Fruit fly (Drosophila melanogaster) whole organism, embryonic: ENCODE data around the gene Plap.

Experiments used
- CG10267 ChIP-seq: fragments of 200-800 bp; sonication (Bioruptor generic); optimal IDR thresholded peaks from 2 replicates; lab custom pipeline; 2018; ENCODE audit warnings: missing biosample characterization, mild to moderate bottlenecking, missing genetic modification characterization, moderate library complexity
- CG11398 ChIP-seq: fragments of 200-800 bp; sonication (Bioruptor generic); optimal IDR thresholded peaks from 2 replicates; lab custom pipeline; 2016; ENCODE audit warnings: missing biosample characterization, missing genetic modification characterization
- CG12299 ChIP-seq: fragments of 200-800 bp; sonication (Bioruptor generic); optimal IDR thresholded peaks from 2 replicates; lab custom pipeline; 2018; ENCODE audit warnings: missing biosample characterization, mild to moderate bottlenecking, missing genetic modification characterization
- CG12942 ChIP-seq: fragments of 200-800 bp; sonication (Bioruptor generic); optimal IDR thresholded peaks from 3 replicates; lab custom pipeline; 2016; ENCODE audit warnings: missing biosample characterization, missing genetic modification characterization
- CG13894 ChIP-seq: fragments of 200-800 bp; sonication (Bioruptor generic); optimal IDR thresholded peaks from 3 replicates; lab custom pipeline; 2018; ENCODE audit warnings: missing biosample characterization, mild to moderate bottlenecking, missing genetic modification characterization, moderate library complexity
- CG15601 ChIP-seq: fragments of 200-800 bp; sonication (Bioruptor generic); optimal IDR thresholded peaks from 3 replicates; lab custom pipeline; 2019; ENCODE audit warnings: missing biosample characterization, mild to moderate bottlenecking, missing genetic modification characterization, moderate library complexity
- CG16815 ChIP-seq: fragments of 200-800 bp; sonication (Bioruptor generic); optimal IDR thresholded peaks from 3 replicates; lab custom pipeline; 2017; ENCODE audit warnings: missing biosample characterization, mild to moderate bottlenecking, missing genetic modification characterization
- CG17802 ChIP-seq: fragments of 200-800 bp; sonication (Bioruptor generic); optimal IDR thresholded peaks from 2 replicates; lab custom pipeline; 2018; ENCODE audit warnings: missing biosample characterization, mild to moderate bottlenecking, missing genetic modification characterization, moderate library complexity
- CG30403 ChIP-seq: fragments of 200-800 bp; sonication (Bioruptor generic); optimal IDR thresholded peaks from 3 replicates; lab custom pipeline; 2016; ENCODE audit warnings: missing biosample characterization, missing genetic modification characterization
- CG3163 ChIP-seq: fragments of 200-800 bp; sonication (Bioruptor generic); optimal IDR thresholded peaks from 3 replicates; lab custom pipeline; 2016; ENCODE audit warnings: missing biosample characterization, missing genetic modification characterization
- CG5245 ChIP-seq: fragments of 200-800 bp; sonication (Bioruptor generic); optimal IDR thresholded peaks from 3 replicates; lab custom pipeline; 2016; ENCODE audit warnings: missing biosample characterization, missing genetic modification characterization
- CG8924 ChIP-seq: fragments of 200-800 bp; optimal IDR thresholded peaks from 3 replicates; lab custom pipeline; 2019; ENCODE audit warnings: missing biosample characterization, mild to moderate bottlenecking, missing genetic modification characterization, moderate library complexity
- Dbx ChIP-seq: fragments of 200-800 bp; sonication (Bioruptor generic); IDR thresholded peaks from 3 replicates; pipeline ENCODE4 v1.3.6; 2022; ENCODE audit warnings: missing biosample characterization, missing genetic modification characterization
- Dip3 ChIP-seq: fragments of 200-800 bp; sonication (Bioruptor generic); optimal IDR thresholded peaks from 3 replicates; lab custom pipeline; 2016; ENCODE audit warnings: missing biosample characterization, missing genetic modification characterization
- Doc3 ChIP-seq: fragments of 200-800 bp; sonication (Bioruptor generic); IDR thresholded peaks from 3 replicates; pipeline ENCODE4 v1.3.6; 2022; ENCODE audit warnings: missing biosample characterization, missing genetic modification characterization; ENCODE audit not compliant: partially characterized antibody
- Drgx ChIP-seq: fragments of 200-800 bp; sonication (Bioruptor generic); IDR thresholded peaks from 2 replicates; pipeline ENCODE4 v1.3.6; 2022; ENCODE audit warnings: missing biosample characterization, missing genetic modification characterization
- Gsc ChIP-seq: fragments of 200-800 bp; sonication (Bioruptor generic); IDR thresholded peaks from 2 replicates; pipeline ENCODE4 v1.3.6; 2022; ENCODE audit warnings: missing biosample characterization, missing genetic modification characterization
- Gug ChIP-seq: fragments of 200-800 bp; sonication (Bioruptor generic); IDR thresholded peaks from 4 replicates; pipeline ENCODE4 v1.3.6; 2022; ENCODE audit warnings: missing biosample characterization, missing genetic modification characterization
- NC2α ChIP-seq: fragments of 200-800 bp; sonication (Bioruptor generic); optimal IDR thresholded peaks from 2 replicates; lab custom pipeline; 2016; ENCODE audit warnings: missing biosample characterization, missing genetic modification characterization
- Poxn ChIP-seq: fragments of 200-800 bp; sonication (Bioruptor generic); IDR thresholded peaks from 2 replicates; pipeline ENCODE4 v1.3.6; 2022; ENCODE audit warnings: missing biosample characterization, missing genetic modification characterization
- Spps ChIP-seq: fragments of 200-800 bp; sonication (Bioruptor generic); optimal IDR thresholded peaks from 2 replicates; lab custom pipeline; 2018; ENCODE audit warnings: missing biosample characterization, mild to moderate bottlenecking, missing genetic modification characterization
- Sry-β ChIP-seq: fragments of 200-800 bp; sonication (Bioruptor generic); optimal IDR thresholded peaks from 2 replicates; lab custom pipeline; 2018; ENCODE audit warnings: missing biosample characterization, mild to moderate bottlenecking, missing genetic modification characterization, moderate library complexity
- Taf1 ChIP-seq: fragments of 200-800 bp; sonication (Bioruptor generic); IDR thresholded peaks from 2 replicates; pipeline ENCODE4 v1.3.6; 2022; ENCODE audit warnings: missing biosample characterization, missing genetic modification characterization
- ara ChIP-seq: fragments of 200-800 bp; sonication (Bioruptor generic); IDR thresholded peaks from 2 replicates; pipeline ENCODE4 v1.3.6; 2022; ENCODE audit warnings: missing biosample characterization, missing genetic modification characterization
- ash1 ChIP-seq: fragments of 200-800 bp; sonication (Bioruptor generic); optimal IDR thresholded peaks from 2 replicates; lab custom pipeline; 2018; ENCODE audit warnings: missing biosample characterization, mild to moderate bottlenecking, missing genetic modification characterization
- bigmax ChIP-seq: fragments of 200-800 bp; sonication (Bioruptor generic); optimal IDR thresholded peaks from 2 replicates; lab custom pipeline; 2018; ENCODE audit warnings: missing biosample characterization, mild to moderate bottlenecking, missing genetic modification characterization
- crc ChIP-seq: fragments of 200-800 bp; sonication (Bioruptor generic); optimal IDR thresholded peaks from 2 replicates; lab custom pipeline; 2016; ENCODE audit warnings: missing biosample characterization, missing genetic modification characterization
- dati ChIP-seq: fragments of 200-800 bp; sonication (Bioruptor generic); IDR thresholded peaks from 2 replicates; pipeline ENCODE4 v1.3.6; 2022; ENCODE audit warnings: missing biosample characterization, missing genetic modification characterization
- esg ChIP-seq: fragments of 200-800 bp; sonication (Bioruptor generic); conservative IDR thresholded peaks from 2 replicates; pipeline ENCODE4 v1.3.6; 2022; ENCODE audit warnings: missing biosample characterization, missing genetic modification characterization
- gro ChIP-seq: fragments of 200-800 bp; sonication (Bioruptor generic); optimal IDR thresholded peaks from 2 replicates; lab custom pipeline; 2016; ENCODE audit warnings: missing biosample characterization, missing genetic modification characterization
- hb ChIP-seq: fragments of 200-800 bp; sonication (Bioruptor generic); IDR thresholded peaks from 3 replicates; pipeline ENCODE4 v1.3.6; 2022; ENCODE audit warnings: missing biosample characterization, missing genetic modification characterization; ENCODE audit not compliant: partially characterized antibody
- lbe ChIP-seq: fragments of 200-800 bp; sonication (Bioruptor generic); optimal IDR thresholded peaks from 2 replicates; lab custom pipeline; 2016; ENCODE audit warnings: missing biosample characterization, mild to moderate bottlenecking, missing genetic modification characterization
- lov ChIP-seq, 2 experiments: fragments of 200-800 bp in 1 of 2; fragments of >200 bp in 1 of 2; sonication (Bioruptor generic) in 1 of 2; IDR thresholded peaks in 1 of 2; optimal IDR thresholded peaks in 1 of 2; 2 replicates in 1 of 2; 3 replicates in 1 of 2; pipeline versions ENCODE4 v1.3.6 to Lab custom; 2017 to 2022; ENCODE audit warnings: missing biosample characterization in 1 of 2, missing genetic modification characterization in 1 of 2
- p53 ChIP-seq: fragments of 200-800 bp; sonication (Bioruptor generic); optimal IDR thresholded peaks from 2 replicates; lab custom pipeline; 2016; ENCODE audit warnings: missing biosample characterization, missing genetic modification characterization
- pan ChIP-seq, 4 experiments: fragments of >200 bp in 3 of 4; fragments of 200-800 bp in 1 of 4; sonication (Bioruptor generic) in 1 of 4; optimal IDR thresholded peaks in 3 of 4; IDR thresholded peaks in 1 of 4; 2 replicates each; pipeline versions ENCODE4 v1.3.6 to Lab custom; 2017 to 2022; ENCODE audit warnings: missing biosample characterization in 2 of 4, missing genetic modification characterization in 2 of 4, mixed read lengths in 1 of 4
- pum ChIP-seq: fragments of 200-800 bp; sonication (Bioruptor generic); optimal IDR thresholded peaks from 2 replicates; lab custom pipeline; 2016; ENCODE audit warnings: missing biosample characterization, missing genetic modification characterization
- rib ChIP-seq: fragments of 200-800 bp; sonication (Bioruptor generic); IDR thresholded peaks from 2 replicates; pipeline ENCODE4 v1.3.6; 2022; ENCODE audit warnings: missing biosample characterization, missing genetic modification characterization
- row ChIP-seq: fragments of 200-800 bp; sonication (Bioruptor generic); IDR thresholded peaks from 3 replicates; pipeline ENCODE4 v1.3.6; 2022; ENCODE audit warnings: missing biosample characterization, missing genetic modification characterization
- salm ChIP-seq: fragments of 200-800 bp; sonication (Bioruptor generic); optimal IDR thresholded peaks from 2 replicates; lab custom pipeline; 2018; ENCODE audit warnings: missing biosample characterization, mild to moderate bottlenecking, missing genetic modification characterization
- sc ChIP-seq, 3 experiments: fragments of >200 bp in 2 of 3; fragments of 200-800 bp in 1 of 3; sonication (Bioruptor generic) in 1 of 3; optimal IDR thresholded peaks; 2 replicates in 2 of 3; 3 replicates in 1 of 3; lab custom pipeline; 2017; ENCODE audit warnings: mild to moderate bottlenecking in 1 of 3, missing biosample characterization in 1 of 3, missing genetic modification characterization in 1 of 3, missing genetic modification reagents in 1 of 3
- sna ChIP-seq: fragments of 200-800 bp; sonication (Bioruptor generic); IDR thresholded peaks from 2 replicates; pipeline ENCODE4 v1.3.6; 2022; ENCODE audit warnings: missing biosample characterization, missing genetic modification characterization; ENCODE audit not compliant: partially characterized antibody
- sr ChIP-seq: fragments of 200-800 bp; sonication (Bioruptor generic); IDR thresholded peaks from 3 replicates; pipeline ENCODE4 v1.3.6; 2022; ENCODE audit warnings: missing biosample characterization, missing genetic modification characterization
- ssp ChIP-seq: fragments of 200-800 bp; sonication (Bioruptor generic); IDR thresholded peaks from 2 replicates; pipeline ENCODE4 v1.3.6; 2022; ENCODE audit warnings: missing biosample characterization, missing genetic modification characterization
- trh ChIP-seq: fragments of 200-800 bp; sonication (Bioruptor generic); optimal IDR thresholded peaks from 2 replicates; lab custom pipeline; 2016; ENCODE audit warnings: missing biosample characterization, missing genetic modification characterization
- unc-4 ChIP-seq: fragments of 200-800 bp; sonication (Bioruptor generic); IDR thresholded peaks from 2 replicates; pipeline ENCODE4 v1.3.6; 2022; ENCODE audit warnings: missing biosample characterization, missing genetic modification characterization; ENCODE audit not compliant: partially characterized antibody
- z ChIP-seq: fragments of 200-800 bp; sonication (Bioruptor generic); IDR thresholded peaks from 3 replicates; pipeline ENCODE4 v1.3.6; 2022; ENCODE audit warnings: missing biosample characterization, missing genetic modification characterization
- zen ChIP-seq: fragments of 200-800 bp; sonication (Bioruptor generic); optimal IDR thresholded peaks from 3 replicates; lab custom pipeline; 2018; ENCODE audit warnings: missing biosample characterization, mild to moderate bottlenecking, missing genetic modification characterization, moderate library complexity
- zen2 ChIP-seq: fragments of 200-800 bp; sonication (Bioruptor generic); IDR thresholded peaks from 3 replicates; pipeline ENCODE4 v1.3.6; 2022; ENCODE audit warnings: missing biosample characterization, missing genetic modification characterization; ENCODE audit not compliant: partially characterized antibody
- zf30C ChIP-seq: fragments of 200-800 bp; sonication (Bioruptor generic); optimal IDR thresholded peaks from 3 replicates; lab custom pipeline; 2018; ENCODE audit warnings: missing biosample characterization, mild to moderate bottlenecking, missing genetic modification characterization

Gene Plap

dm6 chr2L:1150554-1150953 is 19.6 kb downstream of the Plap start, which contains the start of the genes Tfb4 and Vps29 (continued):
- TF ChIP-seq CG10267 (tag; lab: Kevin White, UChicago), result peak; percentile 33
- no peak for TF ChIP-seq Spps
- no peak for TF ChIP-seq bigmax (GFP tag; lab: Kevin White, UChicago)
- TF ChIP-seq dati (GFP tag; lab: Robert Waterston, UW), result no peak
- no peak for TF ChIP-seq z (GFP tag; lab: Robert Waterston, UW)
- peak; percentile 18 for TF ChIP-seq gro (GFP tag; lab: Kevin White, UChicago)
- TF ChIP-seq p53, result peak; percentile 7
- peak; percentile 89 for TF ChIP-seq sna (GFP tag; lab: Robert Waterston, UW)
- TF ChIP-seq sr (GFP tag; lab: Robert Waterston, UW), result no peak
- TF ChIP-seq Sry-β (GFP tag; lab: Kevin White, UChicago), result no peak
- no peak for TF ChIP-seq pan (optimal IDR thresholded peaks at IDR 0.05; lab: Kevin White, UChicago)
- peak in 1 of 2 experiments; percentile 52 for TF ChIP-seq pan (GFP tag; optimal IDR thresholded peaks at IDR 0.05 in 1 of 2, IDR thresholded peaks at IDR 0.05 in 1 of 2)
- TF ChIP-seq Poxn (GFP tag; lab: Robert Waterston, UW), result no peak
- TF ChIP-seq Doc3 (GFP tag; lab: Robert Waterston, UW), result peak; percentile 81
- no peak for TF ChIP-seq zen
- peak; percentile 11 for TF ChIP-seq CG3163 (GFP tag; lab: Kevin White, UChicago)
- TF ChIP-seq CG11398 (GFP tag; lab: Kevin White, UChicago), result peak; percentile 25
- peak; percentile 51 for TF ChIP-seq CG30403 (GFP tag; lab: Kevin White, UChicago)
- TF ChIP-seq Dip3 (GFP tag; lab: Kevin White, UChicago), result no peak
- peak; percentile 12 for TF ChIP-seq CG12942 (GFP tag; lab: Kevin White, UChicago)
- no peak for TF ChIP-seq CG13894 (tag; lab: Kevin White, UChicago)
- TF ChIP-seq rib (GFP tag; lab: Robert Waterston, UW), result peak; percentile 62; the same call in 1 of the 2 replicates
- TF ChIP-seq esg (GFP tag; lab: Robert Waterston, UW), result no peak
- 0 out of 2 replicates have a peak, but pooled peaks have one; percentile 34 for TF ChIP-seq Drgx
- TF ChIP-seq crc (GFP tag; lab: Kevin White, UChicago), result peak; percentile 7
- TF ChIP-seq CG16815 (GFP tag; lab: Kevin White, UChicago), result no peak
- TF ChIP-seq NC2α (GFP tag; lab: Kevin White, UChicago), result no peak
- peak; percentile 94 for TF ChIP-seq hb (GFP tag; lab: Robert Waterston, UW)
- TF ChIP-seq CG12299 (tag; lab: Kevin White, UChicago), result no peak
- no peak for TF ChIP-seq salm
- TF ChIP-seq CG15601 (tag; lab: Kevin White, UChicago), result peak; percentile 11
- TF ChIP-seq Gug (GFP tag; lab: Robert Waterston, UW), result peak; percentile 60; the same call in 1 of the 4 replicates
- TF ChIP-seq sc (optimal IDR thresholded peaks at IDR 0.05; lab: Kevin White, UChicago), result no peak
- no peak for TF ChIP-seq sc (GFP tag; optimal IDR thresholded peaks at IDR 0.05; lab: Kevin White, UChicago)
- peak; percentile 98 for TF ChIP-seq zen2
- TF ChIP-seq ssp (GFP tag; lab: Robert Waterston, UW), result no peak
- TF ChIP-seq Taf1, result no peak
- peak; percentile 39 for TF ChIP-seq CG8924 (tag; lab: Kevin White, UChicago)
- no peak for TF ChIP-seq trh (GFP tag; lab: Kevin White, UChicago)
- no peak for TF ChIP-seq CG17802 (tag; lab: Kevin White, UChicago)
- peak; percentile 65 for TF ChIP-seq row
- TF ChIP-seq unc-4 (GFP tag; lab: Robert Waterston, UW), result peak; percentile 86
- TF ChIP-seq Dbx (GFP tag; lab: Robert Waterston, UW), result peak; percentile 65; the same call in 2 of the 3 replicates
- TF ChIP-seq Gsc (GFP tag; lab: Robert Waterston, UW), result no peak
- peak; percentile 42 for TF ChIP-seq pum (GFP tag; lab: Kevin White, UChicago)
- TF ChIP-seq ash1 (GFP tag; lab: Kevin White, UChicago), result no peak
- peak; percentile 9; the same call in 1 of the 2 replicates for TF ChIP-seq ara (GFP tag; lab: Robert Waterston, UW)
- no peak for TF ChIP-seq lov (optimal IDR thresholded peaks at IDR 0.05; lab: Kevin White, UChicago)
- peak; percentile 66; the same call in 1 of the 3 replicates for TF ChIP-seq lov (GFP tag; IDR thresholded peaks at IDR 0.05; lab: Robert Waterston, UW)
- peak; percentile 5 for TF ChIP-seq CG5245 (GFP tag; lab: Kevin White, UChicago)
- no peak for TF ChIP-seq lbe (GFP tag; lab: Kevin White, UChicago)
- TF ChIP-seq zf30C (GFP tag; lab: Kevin White, UChicago), result no peak
